Worm (Caenorhabditis elegans) whole organism, young adult: ENCODE results near the gene C45G9.6.

Experiments used
- C06A6.2 ChIP-seq: fragments of 200-800 bp; sonication (Bioruptor generic); conservative IDR thresholded peaks from 2 replicates; pipeline ENCODE4 v1.3.6; 2022; ENCODE audit warnings: missing genetic modification characterization, missing compliant biosample characterization
- D2030.7 ChIP-seq: fragments of 200-800 bp; sonication (Bioruptor generic); IDR thresholded peaks from 2 replicates; pipeline ENCODE4 v1.3.6; 2022; ENCODE audit warnings: missing genetic modification reagents, missing genetic modification characterization, missing compliant biosample characterization
- F10E7.11 ChIP-seq: sonication (generic microtip); optimal IDR thresholded peaks from 2 replicates; lab custom pipeline; 2017; ENCODE audit warnings: mild to moderate bottlenecking, missing genetic modification characterization, moderate library complexity, missing compliant biosample characterization
- F55B11.4 ChIP-seq: sonication (generic microtip); optimal IDR thresholded peaks from 2 replicates; lab custom pipeline; 2016; ENCODE audit warnings: missing compliant biosample characterization, missing genetic modification characterization, borderline replicate concordance; ENCODE audit not compliant: insufficient read depth
- F57A8.1 ChIP-seq: fragments of 200-800 bp; sonication (Bioruptor generic); optimal IDR thresholded peaks from 2 replicates; lab custom pipeline; 2018; ENCODE audit warnings: mild to moderate bottlenecking, missing genetic modification characterization, moderate library complexity, missing compliant biosample characterization
- F57C9.4 ChIP-seq: sonication (generic microtip); optimal IDR thresholded peaks from 2 replicates; lab custom pipeline; 2017; ENCODE audit warnings: mild to moderate bottlenecking, missing genetic modification characterization, missing compliant biosample characterization
- K11D2.4 ChIP-seq: fragments of 200-800 bp; sonication (Bioruptor generic); IDR thresholded peaks from 2 replicates; pipeline ENCODE4 v1.3.6; 2022; ENCODE audit warnings: missing genetic modification reagents, missing genetic modification characterization, missing compliant biosample characterization
- Y67H2A.10 ChIP-seq: fragments of 200-800 bp; sonication (Bioruptor generic); conservative IDR thresholded peaks from 2 replicates; pipeline ENCODE4 v1.3.6; 2022; ENCODE audit warnings: missing genetic modification reagents, missing genetic modification characterization, missing compliant biosample characterization
- Y79H2A.3 ChIP-seq: fragments of 200-800 bp; sonication (Bioruptor generic); conservative IDR thresholded peaks from 2 replicates; pipeline ENCODE4 v1.3.6; 2022; ENCODE audit warnings: missing genetic modification reagents, missing genetic modification characterization, missing compliant biosample characterization
- akir-1 ChIP-seq: fragments of 200-800 bp; sonication (Bioruptor generic); optimal IDR thresholded peaks from 2 replicates; lab custom pipeline; 2018; ENCODE audit warnings: mild to moderate bottlenecking, missing genetic modification characterization, moderate library complexity, missing compliant biosample characterization
- ama-1 ChIP-seq, 3 experiments: fragments of 150-350 bp in 1 of 3; sonication (generic microtip) in 2 of 3; optimal IDR thresholded peaks; 2 replicates each; lab custom pipeline; 2014 to 2018; ENCODE audit warnings: missing biosample characterization in 2 of 3, missing genetic modification characterization in 2 of 3, missing genetic modification reagents in 2 of 3
- aptf-3 ChIP-seq: fragments of 200-800 bp; sonication (Bioruptor generic); IDR thresholded peaks from 2 replicates; pipeline ENCODE4 v1.3.6; 2022; ENCODE audit warnings: missing genetic modification characterization, missing compliant biosample characterization
- atf-7 ChIP-seq: sonication (generic microtip); optimal IDR thresholded peaks from 2 replicates; lab custom pipeline; 2017; ENCODE audit warnings: mild to moderate bottlenecking, missing genetic modification characterization, missing compliant biosample characterization
- attf-3 ChIP-seq: fragments of 200-800 bp; sonication (Bioruptor generic); conservative IDR thresholded peaks from 2 replicates; pipeline ENCODE4 v1.3.6; 2022; ENCODE audit warnings: missing genetic modification reagents, missing genetic modification characterization, missing compliant biosample characterization
- cebp-1 ChIP-seq, 2 experiments: fragments of 200-800 bp in 1 of 2; sonication (Bioruptor generic) in 1 of 2; sonication (generic microtip) in 1 of 2; IDR thresholded peaks in 1 of 2; optimal IDR thresholded peaks in 1 of 2; 2 replicates each; pipeline versions ENCODE4 v1.3.6 to Lab custom; 2017 to 2022; ENCODE audit warnings: missing compliant biosample characterization in 2 of 2, missing genetic modification characterization in 2 of 2, mild to moderate bottlenecking in 1 of 2, missing genetic modification reagents in 1 of 2, moderate library complexity in 1 of 2
- cebp-2 ChIP-seq: fragments of 200-800 bp; sonication (Bioruptor generic); IDR thresholded peaks from 2 replicates; pipeline ENCODE4 v1.3.6; 2022; ENCODE audit warnings: missing genetic modification characterization, missing compliant biosample characterization
- ceh-27 ChIP-seq: fragments of 200-800 bp; sonication (Bioruptor generic); optimal IDR thresholded peaks from 2 replicates; lab custom pipeline; 2018; ENCODE audit warnings: mild to moderate bottlenecking, missing genetic modification characterization, moderate library complexity, missing compliant biosample characterization
- ceh-58 ChIP-seq: fragments of 200-800 bp; sonication (Bioruptor generic); IDR thresholded peaks from 2 replicates; pipeline ENCODE4 v1.3.6; 2022; ENCODE audit warnings: missing genetic modification characterization, missing compliant biosample characterization
- ceh-79 ChIP-seq: sonication (generic microtip); optimal IDR thresholded peaks from 2 replicates; lab custom pipeline; 2017; ENCODE audit warnings: mild to moderate bottlenecking, missing genetic modification characterization, missing compliant biosample characterization
- ceh-91 ChIP-seq: fragments of 200-800 bp; sonication (Bioruptor generic); IDR thresholded peaks from 2 replicates; pipeline ENCODE4 v1.3.6; 2022; ENCODE audit warnings: missing genetic modification reagents, missing genetic modification characterization, missing compliant biosample characterization
- dpff-1 ChIP-seq: sonication (generic microtip); optimal IDR thresholded peaks from 2 replicates; lab custom pipeline; 2017; ENCODE audit warnings: mild to moderate bottlenecking, missing genetic modification characterization, missing compliant biosample characterization
- efl-1 ChIP-seq: fragments of 150-350 bp; optimal IDR thresholded peaks from 2 replicates; lab custom pipeline; 2014; ENCODE audit warnings: missing biosample characterization, missing genetic modification reagents, missing genetic modification characterization
- gei-17 ChIP-seq: fragments of 200-800 bp; sonication (Bioruptor generic); optimal IDR thresholded peaks from 2 replicates; lab custom pipeline; 2018; ENCODE audit warnings: mild to moderate bottlenecking, missing genetic modification characterization, missing compliant biosample characterization
- him-1 ChIP-seq: sonication (generic microtip); optimal IDR thresholded peaks from 2 replicates; lab custom pipeline; 2016; ENCODE audit warnings: missing genotype, missing genetic modification reagents, missing genetic modification characterization, missing compliant biosample characterization
- hlh-26 ChIP-seq: fragments of 200-800 bp; sonication (Bioruptor generic); conservative IDR thresholded peaks from 2 replicates; pipeline ENCODE4 v1.3.6; 2022; ENCODE audit warnings: missing genetic modification reagents, missing genetic modification characterization, missing compliant biosample characterization
- hmg-20 ChIP-seq: fragments of 200-800 bp; sonication (Bioruptor generic); IDR thresholded peaks from 2 replicates; pipeline ENCODE4 v1.3.6; 2022; ENCODE audit warnings: missing genetic modification reagents, missing genetic modification characterization, missing compliant biosample characterization
- hrde-1 ChIP-seq: sonication (generic microtip); optimal IDR thresholded peaks from 2 replicates; lab custom pipeline; 2016; ENCODE audit warnings: missing genetic modification characterization, mild to moderate bottlenecking, missing compliant biosample characterization, moderate library complexity, missing genotype, missing genetic modification reagents, borderline replicate concordance
- lag-1 ChIP-seq: fragments of 200-800 bp; sonication (Bioruptor generic); IDR thresholded peaks from 2 replicates; pipeline ENCODE4 v1.3.6; 2022; ENCODE audit warnings: missing genetic modification reagents, missing genetic modification characterization, missing compliant biosample characterization
- let-607 ChIP-seq, 2 experiments: fragments of 200-800 bp in 1 of 2; sonication (Bioruptor generic) in 1 of 2; sonication (generic microtip) in 1 of 2; optimal IDR thresholded peaks; 2 replicates each; lab custom pipeline; 2016 to 2018; ENCODE audit warnings: mild to moderate bottlenecking in 2 of 2, missing compliant biosample characterization in 2 of 2, missing genetic modification characterization in 2 of 2, moderate library complexity in 2 of 2, missing genotype in 1 of 2
- lin-54 ChIP-seq: fragments of 200-800 bp; sonication (Bioruptor generic); optimal IDR thresholded peaks from 2 replicates; lab custom pipeline; 2018; ENCODE audit warnings: mild to moderate bottlenecking, missing genetic modification characterization, missing compliant biosample characterization
- lir-1 ChIP-seq: fragments of 200-800 bp; sonication (Bioruptor generic); conservative IDR thresholded peaks from 2 replicates; pipeline ENCODE4 v1.3.6; 2022; ENCODE audit warnings: missing genetic modification reagents, missing genetic modification characterization, missing compliant biosample characterization
- madf-10 ChIP-seq: sonication (generic microtip); optimal IDR thresholded peaks from 2 replicates; lab custom pipeline; 2016; ENCODE audit warnings: mild to moderate bottlenecking, missing genetic modification characterization, missing compliant biosample characterization
- madf-3 ChIP-seq: fragments of 200-800 bp; sonication (Bioruptor generic); IDR thresholded peaks from 2 replicates; pipeline ENCODE4 v1.3.6; 2022; ENCODE audit warnings: missing genetic modification reagents, missing genetic modification characterization, missing compliant biosample characterization
- madf-6 ChIP-seq: fragments of 200-800 bp; sonication (Bioruptor generic); IDR thresholded peaks from 2 replicates; pipeline ENCODE4 v1.3.6; 2022; ENCODE audit warnings: missing genetic modification reagents, missing genetic modification characterization, missing compliant biosample characterization
- nfya-2 ChIP-seq: fragments of 200-800 bp; sonication (Bioruptor generic); IDR thresholded peaks from 2 replicates; pipeline ENCODE4 v1.3.6; 2022; ENCODE audit warnings: missing genetic modification reagents, missing genetic modification characterization, missing compliant biosample characterization
- nhr-179 ChIP-seq: sonication (generic microtip); optimal IDR thresholded peaks from 2 replicates; lab custom pipeline; 2016; ENCODE audit warnings: mild to moderate bottlenecking, missing genetic modification characterization, missing compliant biosample characterization
- nhr-80 ChIP-seq: sonication (generic microtip); optimal IDR thresholded peaks from 2 replicates; lab custom pipeline; 2016; ENCODE audit warnings: missing genetic modification characterization, missing compliant biosample characterization
- pbrm-1 ChIP-seq: fragments of 200-800 bp; sonication (Bioruptor generic); IDR thresholded peaks from 2 replicates; pipeline ENCODE4 v1.3.6; 2022; ENCODE audit warnings: missing genetic modification reagents, missing genetic modification characterization, missing compliant biosample characterization
- sea-2 ChIP-seq: fragments of 200-800 bp; sonication (Bioruptor generic); IDR thresholded peaks from 2 replicates; pipeline ENCODE4 v1.3.6; 2022; ENCODE audit warnings: missing genetic modification characterization, missing compliant biosample characterization
- snpc-4 ChIP-seq, 5 experiments: fragments of 150-350 bp in 1 of 5; sonication (generic microtip) in 4 of 5; optimal IDR thresholded peaks; 2 replicates each; lab custom pipeline; 2014 to 2018; ENCODE audit warnings: missing genetic modification characterization in 5 of 5, missing biosample characterization in 3 of 5, antibody characterized with exemption in 2 of 5, mild to moderate bottlenecking in 2 of 5, missing compliant biosample characterization in 2 of 5, missing genotype in 2 of 5, moderate library complexity in 2 of 5, missing genetic modification reagents in 1 of 5
- somi-1 ChIP-seq: fragments of 200-800 bp; sonication (Bioruptor generic); optimal IDR thresholded peaks from 2 replicates; lab custom pipeline; 2018; ENCODE audit warnings: mild to moderate bottlenecking, missing genetic modification characterization, missing compliant biosample characterization
- sptf-2 ChIP-seq: fragments of 200-800 bp; sonication (Bioruptor generic); optimal IDR thresholded peaks from 2 replicates; lab custom pipeline; 2018; ENCODE audit warnings: mild to moderate bottlenecking, missing genetic modification characterization, missing compliant biosample characterization
- ztf-26 ChIP-seq: sonication (generic microtip); optimal IDR thresholded peaks from 2 replicates; lab custom pipeline; 2017; ENCODE audit warnings: missing genetic modification characterization, missing compliant biosample characterization
- ztf-28 ChIP-seq: fragments of 200-800 bp; sonication (Bioruptor generic); IDR thresholded peaks from 2 replicates; pipeline ENCODE4 v1.3.6; 2022; ENCODE audit warnings: missing genetic modification reagents, missing genetic modification characterization, missing compliant biosample characterization
- ztf-3 ChIP-seq: fragments of 200-800 bp; sonication (Bioruptor generic); optimal IDR thresholded peaks from 2 replicates; lab custom pipeline; 2018; ENCODE audit warnings: mild to moderate bottlenecking, missing genetic modification characterization, missing compliant biosample characterization
- ztf-6 ChIP-seq: fragments of 200-800 bp; sonication (Bioruptor generic); IDR thresholded peaks from 2 replicates; pipeline ENCODE4 v1.3.6; 2022; ENCODE audit warnings: missing genetic modification reagents, missing genetic modification characterization, missing compliant biosample characterization

The C45G9.6 gene

ce11 chrIII:5018116-5018689, 18.1 kb upstream of the C45G9.6 start, which contains the start of gene wip-1 (continued):
- TF ChIP-seq somi-1 (GFP tag; lab: Kevin White, UChicago), result peak; percentile 94
- peak; percentile 97 for TF ChIP-seq madf-6 (GFP tag; lab: Robert Waterston, UW)
- TF ChIP-seq gei-17, result peak; percentile 85
- TF ChIP-seq nhr-179 (tag; lab: Kevin White, UChicago), result no peak
- no peak for TF ChIP-seq F55B11.4 (tag; lab: Kevin White, UChicago)
- peak; percentile 99 for TF ChIP-seq nhr-80 (tag; lab: Kevin White, UChicago)
- TF ChIP-seq D2030.7, result peak; percentile 96
- no peak for TF ChIP-seq F57C9.4 (tag; lab: Kevin White, UChicago)
- peak; percentile 90 for TF ChIP-seq cebp-1 (GFP tag; IDR thresholded peaks at IDR 0.05; lab: Robert Waterston, UW)
- peak; percentile 97 for TF ChIP-seq cebp-1 (tag; optimal IDR thresholded peaks at IDR 0.05; lab: Kevin White, UChicago)
- peak; percentile 96 for TF ChIP-seq madf-3
- TF ChIP-seq dpff-1 (tag; lab: Kevin White, UChicago), result no peak
- peak; percentile 95 for TF ChIP-seq lir-1 (GFP tag; lab: Robert Waterston, UW)
- 0 out of 2 replicates have a peak, but pooled peaks have one; percentile 73 for TF ChIP-seq ztf-6
- TF ChIP-seq K11D2.4, result peak; percentile 94
- TF ChIP-seq efl-1 (GFP tag; lab: Kevin White, UChicago), result peak; percentile 79
- peak; percentile 70 for TF ChIP-seq ceh-79 (tag; lab: Kevin White, UChicago)
- TF ChIP-seq Y79H2A.3 (GFP tag; lab: Robert Waterston, UW), result peak; percentile 83
- TF ChIP-seq hmg-20 (GFP tag; lab: Robert Waterston, UW), result peak; percentile 88
- TF ChIP-seq cebp-2 (GFP tag; lab: Robert Waterston, UW), result peak; percentile 81; the same call in 1 of the 2 replicates
- peak; percentile 91 for TF ChIP-seq sptf-2 (GFP tag; lab: Kevin White, UChicago)
- TF ChIP-seq atf-7 (tag; lab: Kevin White, UChicago), result peak; percentile 92
- TF ChIP-seq ztf-28 (GFP tag; lab: Robert Waterston, UW), result peak; percentile 92
- TF ChIP-seq akir-1 (GFP tag; lab: Kevin White, UChicago), result peak; percentile 59
- TF ChIP-seq lin-54, result peak; percentile 98
- TF ChIP-seq attf-3 (GFP tag; lab: Robert Waterston, UW), result peak; percentile 82
- TF ChIP-seq F57A8.1 (GFP tag; lab: Kevin White, UChicago), result peak; percentile 80
- TF ChIP-seq lag-1 (GFP tag; lab: Robert Waterston, UW), result no peak
- peak; percentile 93 for TF ChIP-seq madf-10
- no peak for TF ChIP-seq nfya-2
- peak; percentile 71 for TF ChIP-seq F10E7.11 (tag; lab: Kevin White, UChicago)
- no peak for TF ChIP-seq hlh-26 (GFP tag; lab: Robert Waterston, UW)
- peak; percentile 73 for TF ChIP-seq ztf-3 (GFP tag; lab: Kevin White, UChicago)
- peak; percentile 85 to 94 for TF ChIP-seq let-607 (tag; optimal IDR thresholded peaks at IDR 0.05; lab: Kevin White, UChicago)
- TF ChIP-seq him-1 (tag; lab: Kevin White, UChicago), result peak; percentile 84
- peak; percentile 97 for TF ChIP-seq ztf-26 (tag; lab: Kevin White, UChicago)
- TF ChIP-seq ceh-58, result no peak
- peak; percentile 80 for TF ChIP-seq snpc-4 (GFP tag; optimal IDR thresholded peaks at IDR 0.05; lab: Kevin White, UChicago)
- peak; percentile 86 to 93 (median 90) for TF ChIP-seq snpc-4 (tag; optimal IDR thresholded peaks at IDR 0.05; lab: Kevin White, UChicago)
- peak; percentile 99 for TF ChIP-seq ceh-27 (GFP tag; lab: Kevin White, UChicago)
- TF ChIP-seq C06A6.2 (GFP tag; lab: Robert Waterston, UW), result peak; percentile 93
- peak; percentile 99 for TF ChIP-seq pbrm-1 (GFP tag; lab: Robert Waterston, UW)
- TF ChIP-seq aptf-3, result 0 out of 2 replicates have a peak, but pooled peaks have one; percentile 24
- TF ChIP-seq Y67H2A.10 (GFP tag; lab: Robert Waterston, UW), result peak; percentile 89
- TF ChIP-seq ama-1 (optimal IDR thresholded peaks at IDR 0.05; lab: Kevin White, UChicago), result no peak
- TF ChIP-seq ama-1 (GFP tag; optimal IDR thresholded peaks at IDR 0.05; lab: Kevin White, UChicago), result peak; percentile 27 to 80
- peak; percentile 87 for TF ChIP-seq sea-2
- peak; percentile 93 for TF ChIP-seq ceh-91 (GFP tag; lab: Robert Waterston, UW)
- peak; percentile 82 for TF ChIP-seq hrde-1 (tag; lab: Kevin White, UChicago)
